Worm (Caenorhabditis elegans) whole organism, young adult: ENCODE results near the gene C14B9.3.

Source experiments
- F23B12.7 ChIP-seq: sonication (generic microtip); optimal IDR thresholded peaks from 2 replicates; lab custom pipeline; 2017; ENCODE audit warnings: missing genetic modification characterization, mild to moderate bottlenecking, missing compliant biosample characterization, antibody characterized with exemption, moderate library complexity; ENCODE audit not compliant: insufficient read depth
- bed-2 ChIP-seq: fragments of 200-800 bp; sonication (Bioruptor generic); IDR thresholded peaks from 2 replicates; pipeline ENCODE4 v1.3.6; 2022; ENCODE audit warnings: missing genetic modification reagents, missing genetic modification characterization, missing compliant biosample characterization
- chd-7 ChIP-seq: sonication (generic microtip); optimal IDR thresholded peaks from 2 replicates; lab custom pipeline; 2016; ENCODE audit warnings: mild to moderate bottlenecking, missing genetic modification characterization, moderate library complexity, missing compliant biosample characterization
- lin-26 ChIP-seq: fragments of 200-800 bp; sonication (Bioruptor generic); IDR thresholded peaks from 2 replicates; pipeline ENCODE4 v1.3.6; 2022; ENCODE audit warnings: missing genetic modification reagents, missing genetic modification characterization, missing compliant biosample characterization
- lin-54 ChIP-seq: fragments of 200-800 bp; sonication (Bioruptor generic); optimal IDR thresholded peaks from 2 replicates; lab custom pipeline; 2018; ENCODE audit warnings: mild to moderate bottlenecking, missing genetic modification characterization, missing compliant biosample characterization
- nfya-1 ChIP-seq: sonication (generic microtip); optimal IDR thresholded peaks from 2 replicates; lab custom pipeline; 2017; ENCODE audit warnings: antibody characterized with exemption, missing compliant biosample characterization, missing genetic modification characterization, borderline replicate concordance; ENCODE audit not compliant: insufficient read depth
- snpc-4 ChIP-seq, 5 experiments: fragments of 150-350 bp in 1 of 5; sonication (generic microtip) in 4 of 5; optimal IDR thresholded peaks; 2 replicates each; lab custom pipeline; 2014 to 2018; ENCODE audit warnings: missing genetic modification characterization in 5 of 5, missing biosample characterization in 3 of 5, antibody characterized with exemption in 2 of 5, mild to moderate bottlenecking in 2 of 5, missing compliant biosample characterization in 2 of 5, missing genotype in 2 of 5, moderate library complexity in 2 of 5, missing genetic modification reagents in 1 of 5
- unc-62 ChIP-seq: fragments of 150-350 bp; optimal IDR thresholded peaks from 2 replicates; lab custom pipeline; 2014; ENCODE audit warnings: missing biosample characterization, missing genetic modification reagents, missing genetic modification characterization

DNA sequence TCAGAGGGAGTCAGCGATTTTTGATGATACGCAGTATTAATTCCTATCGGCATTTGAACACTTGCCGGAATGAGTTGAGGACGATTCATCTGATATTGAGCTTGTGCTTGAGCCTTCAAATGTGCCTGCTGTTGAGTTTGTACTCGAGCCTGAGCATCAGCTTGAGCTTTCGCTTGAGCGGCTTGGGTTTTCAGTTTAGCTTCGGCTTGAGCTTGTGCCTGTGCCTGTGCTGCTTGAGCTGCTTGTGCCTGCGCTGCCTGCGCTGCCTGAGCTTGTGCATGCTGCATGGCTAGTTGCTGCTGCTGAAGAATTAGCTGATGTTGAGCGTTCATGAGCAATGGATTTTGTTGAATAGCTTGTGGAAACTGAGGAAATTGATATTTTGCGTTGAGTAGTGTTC lies 7.3 kb downstream of the C14B9.3 start:
- no peak for TF ChIP-seq bed-2 (GFP tag; lab: Robert Waterston, UW)
- TF ChIP-seq unc-62: no peak
- no peak for TF ChIP-seq lin-54
- TF ChIP-seq lin-26 (GFP tag; lab: Robert Waterston, UW): no peak
- no peak for TF ChIP-seq F23B12.7 (tag; lab: Kevin White, UChicago)
- TF ChIP-seq nfya-1: no peak
- no peak for TF ChIP-seq snpc-4 (GFP tag; optimal IDR thresholded peaks at IDR 0.05; lab: Kevin White, UChicago)
- TF ChIP-seq snpc-4 (tag; optimal IDR thresholded peaks at IDR 0.05; lab: Kevin White, UChicago): no peak
- TF ChIP-seq chd-7: no peak
